Worm (Caenorhabditis elegans) whole organism, late embryonic: ENCODE data around the gene srt-28.

Experiments used
- ama-1 ChIP-seq: fragments of 150-350 bp; optimal IDR thresholded peaks from 2 replicates; lab custom pipeline; 2014
- ceh-30 ChIP-seq: fragments of 150-350 bp; optimal IDR thresholded peaks from 2 replicates; lab custom pipeline; 2014; ENCODE audit warnings: missing biosample characterization, missing genetic modification characterization
- ceh-6 ChIP-seq: fragments of 200-800 bp; sonication (Bioruptor generic); optimal IDR thresholded peaks from 2 replicates; lab custom pipeline; 2018; ENCODE audit warnings: mild to moderate bottlenecking, missing genetic modification characterization, missing compliant biosample characterization
- ceh-9 ChIP-seq: sonication (generic microtip); optimal IDR thresholded peaks from 2 replicates; lab custom pipeline; 2016; ENCODE audit warnings: mild to moderate bottlenecking, missing genetic modification characterization, inconsistent platforms, missing compliant biosample characterization
- fkh-10 ChIP-seq: fragments of 150-350 bp; optimal IDR thresholded peaks from 2 replicates; lab custom pipeline; 2014; ENCODE audit warnings: missing biosample characterization, missing genetic modification reagents, missing genetic modification characterization
- hlh-30 ChIP-seq: sonication (generic microtip); optimal IDR thresholded peaks from 2 replicates; lab custom pipeline; 2017; ENCODE audit warnings: antibody characterized with exemption, missing genetic modification characterization, missing compliant biosample characterization; ENCODE audit not compliant: insufficient read depth
- hlh-8 ChIP-seq: sonication (generic microtip); optimal IDR thresholded peaks from 2 replicates; lab custom pipeline; 2016; ENCODE audit warnings: missing genotype, missing genetic modification characterization, missing compliant biosample characterization
- lin-11 ChIP-seq: fragments of 200-800 bp; sonication (Bioruptor generic); optimal IDR thresholded peaks from 2 replicates; lab custom pipeline; 2018; ENCODE audit warnings: mild to moderate bottlenecking, missing genetic modification characterization, missing compliant biosample characterization
- nhr-11 ChIP-seq: fragments of 150-350 bp; optimal IDR thresholded peaks from 2 replicates; lab custom pipeline; 2014; ENCODE audit warnings: missing biosample characterization, missing genetic modification characterization
- pax-1 ChIP-seq: fragments of 150-350 bp; optimal IDR thresholded peaks from 2 replicates; lab custom pipeline; 2014; ENCODE audit warnings: missing biosample characterization, missing genetic modification characterization
- pqm-1 ChIP-seq: sonication (generic microtip); optimal IDR thresholded peaks from 2 replicates; lab custom pipeline; 2016; ENCODE audit warnings: missing genetic modification characterization, missing compliant biosample characterization
- pros-1 ChIP-seq: fragments of 150-350 bp; optimal IDR thresholded peaks from 2 replicates; lab custom pipeline; 2014; ENCODE audit warnings: missing biosample characterization, missing genetic modification reagents, missing genetic modification characterization

- no peak for TF ChIP-seq ceh-9
- no peak for TF ChIP-seq nhr-11 (tag; lab: Kevin White, UChicago)
- no peak for TF ChIP-seq ceh-30 (tag; lab: Kevin White, UChicago)
- no peak for TF ChIP-seq ama-1 (lab: Kevin White, UChicago)
- no peak for TF ChIP-seq pqm-1
- TF ChIP-seq hlh-30 (tag; lab: Kevin White, UChicago): no peak
- no peak for TF ChIP-seq hlh-8 (tag; lab: Kevin White, UChicago)
- TF ChIP-seq pros-1 (tag; lab: Kevin White, UChicago): no peak
- no peak for TF ChIP-seq ceh-6 (GFP tag; lab: Kevin White, UChicago)
- no peak for TF ChIP-seq lin-11
- no peak for TF ChIP-seq pax-1
- no peak for TF ChIP-seq fkh-10 (GFP tag; lab: Kevin White, UChicago)
These were observed 3.2 kb downstream of the srt-28 start for ce11 chrV:2710192-2710591.
